Fruit fly (Drosophila melanogaster) whole organism, embryonic: ENCODE data around the gene Prp16.

Source experiments
- Bgb ChIP-seq: fragments of 200-800 bp; sonication (Bioruptor generic); IDR thresholded peaks from 2 replicates; pipeline ENCODE4 v1.3.6; 2022; ENCODE audit warnings: missing biosample characterization, missing genetic modification characterization; ENCODE audit not compliant: partially characterized antibody
- CG10267 ChIP-seq: fragments of 200-800 bp; sonication (Bioruptor generic); optimal IDR thresholded peaks from 2 replicates; lab custom pipeline; 2018; ENCODE audit warnings: missing biosample characterization, mild to moderate bottlenecking, missing genetic modification characterization, moderate library complexity
- CG10543 ChIP-seq: fragments of 200-800 bp; sonication (Bioruptor generic); optimal IDR thresholded peaks from 3 replicates; lab custom pipeline; 2017; ENCODE audit warnings: missing biosample characterization, mild to moderate bottlenecking, missing genetic modification characterization, moderate library complexity
- CG11398 ChIP-seq: fragments of 200-800 bp; sonication (Bioruptor generic); optimal IDR thresholded peaks from 2 replicates; lab custom pipeline; 2016; ENCODE audit warnings: missing biosample characterization, missing genetic modification characterization
- CG11696 ChIP-seq: fragments of 200-800 bp; sonication (Bioruptor generic); IDR thresholded peaks from 2 replicates; pipeline ENCODE4 v1.3.6; 2022; ENCODE audit warnings: missing biosample characterization, missing genetic modification characterization
- CG12071 ChIP-seq: fragments of 200-800 bp; sonication (Bioruptor generic); optimal IDR thresholded peaks from 3 replicates; lab custom pipeline; 2018; ENCODE audit warnings: missing biosample characterization, mild to moderate bottlenecking, missing genetic modification characterization
- CG12219 ChIP-seq: fragments of 200-800 bp; sonication (Bioruptor generic); optimal IDR thresholded peaks from 3 replicates; lab custom pipeline; 2018; ENCODE audit warnings: missing biosample characterization, mild to moderate bottlenecking, missing genetic modification characterization
- CG1233 ChIP-seq: fragments of 200-800 bp; sonication (Bioruptor generic); optimal IDR thresholded peaks from 4 replicates; lab custom pipeline; 2018; ENCODE audit warnings: missing biosample characterization, mild to moderate bottlenecking, missing genetic modification characterization
- CG12659 ChIP-seq: fragments of 200-800 bp; sonication (Bioruptor generic); optimal IDR thresholded peaks from 3 replicates; lab custom pipeline; 2017; ENCODE audit warnings: mild to moderate bottlenecking, missing biosample characterization, missing genetic modification reagents, missing genetic modification characterization
- CG12942 ChIP-seq: fragments of 200-800 bp; sonication (Bioruptor generic); optimal IDR thresholded peaks from 3 replicates; lab custom pipeline; 2016; ENCODE audit warnings: missing biosample characterization, missing genetic modification characterization
- CG14050 ChIP-seq: fragments of 200-800 bp; sonication (Bioruptor generic); IDR thresholded peaks from 3 replicates; pipeline ENCODE4 v1.3.6; 2022; ENCODE audit warnings: missing biosample characterization, missing genetic modification characterization
- CG15601 ChIP-seq: fragments of 200-800 bp; sonication (Bioruptor generic); optimal IDR thresholded peaks from 3 replicates; lab custom pipeline; 2019; ENCODE audit warnings: missing biosample characterization, mild to moderate bottlenecking, missing genetic modification characterization, moderate library complexity
- CG16779 ChIP-seq: fragments of 200-800 bp; sonication (Bioruptor generic); IDR thresholded peaks from 2 replicates; pipeline ENCODE4 v1.3.6; 2022; ENCODE audit warnings: missing biosample characterization, missing genetic modification characterization
- CG17612 ChIP-seq: fragments of 200-800 bp; sonication (Bioruptor generic); IDR thresholded peaks from 2 replicates; pipeline ENCODE4 v1.3.6; 2022; ENCODE audit warnings: missing biosample characterization, missing genetic modification characterization
- CG18619 ChIP-seq: fragments of 200-800 bp; sonication (Bioruptor generic); optimal IDR thresholded peaks from 3 replicates; lab custom pipeline; 2017; ENCODE audit warnings: missing biosample characterization, mild to moderate bottlenecking, missing genetic modification characterization
- CG8359 ChIP-seq: fragments of 200-800 bp; sonication (Bioruptor generic); optimal IDR thresholded peaks from 2 replicates; lab custom pipeline; 2017; ENCODE audit warnings: missing biosample characterization, mild to moderate bottlenecking, missing genetic modification characterization, borderline replicate concordance
- CoRest ChIP-seq: fragments of 200-800 bp; sonication (Bioruptor generic); optimal IDR thresholded peaks from 3 replicates; lab custom pipeline; 2018; ENCODE audit warnings: missing biosample characterization, mild to moderate bottlenecking, missing genetic modification characterization, moderate library complexity
- D ChIP-seq, 2 experiments: fragments of 200-800 bp in 1 of 2; fragments of >200 bp in 1 of 2; sonication (Bioruptor generic) in 1 of 2; optimal IDR thresholded peaks; 2 replicates in 1 of 2; 3 replicates in 1 of 2; lab custom pipeline; 2017; ENCODE audit warnings: mild to moderate bottlenecking in 1 of 2, missing biosample characterization in 1 of 2, missing genetic modification characterization in 1 of 2, missing genetic modification reagents in 1 of 2
- Dp ChIP-seq: fragments of 200-800 bp; sonication (Bioruptor generic); optimal IDR thresholded peaks from 2 replicates; lab custom pipeline; 2018; ENCODE audit warnings: missing biosample characterization, mild to moderate bottlenecking, missing genetic modification characterization, moderate library complexity
- Dref ChIP-seq: fragments of 200-800 bp; sonication (Bioruptor generic); IDR thresholded peaks from 2 replicates; pipeline ENCODE4 v1.3.6; 2022; ENCODE audit warnings: missing biosample characterization, missing genetic modification characterization
- E2f2 ChIP-seq: fragments of 200-800 bp; sonication (Bioruptor generic); IDR thresholded peaks from 2 replicates; pipeline ENCODE4 v1.3.6; 2022; ENCODE audit warnings: missing biosample characterization, missing genetic modification characterization
- Fer3 ChIP-seq: fragments of 200-800 bp; sonication (Bioruptor generic); optimal IDR thresholded peaks from 2 replicates; lab custom pipeline; 2018; ENCODE audit warnings: missing biosample characterization, mild to moderate bottlenecking, missing genetic modification characterization, moderate library complexity
- H2.0 ChIP-seq: fragments of 200-800 bp; sonication (Bioruptor generic); IDR thresholded peaks from 2 replicates; pipeline ENCODE4 v1.3.6; 2022; ENCODE audit warnings: missing biosample characterization, missing genetic modification characterization
- HLH3B ChIP-seq: fragments of 200-800 bp; sonication (Bioruptor generic); IDR thresholded peaks from 2 replicates; pipeline ENCODE4 v1.3.6; 2022; ENCODE audit warnings: missing biosample characterization, missing genetic modification characterization
- Hr3 ChIP-seq: fragments of 200-800 bp; sonication (Bioruptor generic); optimal IDR thresholded peaks from 3 replicates; lab custom pipeline; 2016; ENCODE audit warnings: missing biosample characterization, missing genetic modification characterization
- NFAT ChIP-seq: fragments of 200-800 bp; sonication (Bioruptor generic); IDR thresholded peaks from 2 replicates; pipeline ENCODE4 v1.3.6; 2022; ENCODE audit warnings: missing biosample characterization, missing genetic modification characterization
- Sox102F ChIP-seq: fragments of 200-800 bp; sonication (Bioruptor generic); optimal IDR thresholded peaks from 2 replicates; lab custom pipeline; 2018; ENCODE audit warnings: missing biosample characterization, mild to moderate bottlenecking, missing genetic modification characterization, moderate library complexity
- Ssrp ChIP-seq: fragments of 200-800 bp; sonication (Bioruptor generic); optimal IDR thresholded peaks from 2 replicates; lab custom pipeline; 2018; ENCODE audit warnings: missing biosample characterization, mild to moderate bottlenecking, missing genetic modification characterization, moderate library complexity
- Usf ChIP-seq: fragments of 200-800 bp; sonication (Bioruptor generic); optimal IDR thresholded peaks from 2 replicates; lab custom pipeline; 2017; ENCODE audit warnings: missing genotype, missing biosample characterization, missing genetic modification characterization
- ac ChIP-seq: fragments of 200-800 bp; sonication (Bioruptor generic); optimal IDR thresholded peaks from 3 replicates; lab custom pipeline; 2017; ENCODE audit warnings: missing biosample characterization, mild to moderate bottlenecking, missing genetic modification characterization
- ap ChIP-seq: fragments of 200-800 bp; sonication (Bioruptor generic); IDR thresholded peaks from 2 replicates; pipeline ENCODE4 v1.3.6; 2022; ENCODE audit warnings: missing biosample characterization, missing genetic modification characterization
- bigmax ChIP-seq: fragments of 200-800 bp; sonication (Bioruptor generic); optimal IDR thresholded peaks from 2 replicates; lab custom pipeline; 2018; ENCODE audit warnings: missing biosample characterization, mild to moderate bottlenecking, missing genetic modification characterization
- caup ChIP-seq: fragments of 200-800 bp; sonication (Bioruptor generic); optimal IDR thresholded peaks from 3 replicates; lab custom pipeline; 2017; ENCODE audit warnings: missing biosample characterization, mild to moderate bottlenecking, missing genetic modification characterization, moderate library complexity; ENCODE audit not compliant: severe bottlenecking
- cg ChIP-seq: fragments of 200-800 bp; sonication (Bioruptor generic); optimal IDR thresholded peaks from 3 replicates; lab custom pipeline; 2019; ENCODE audit warnings: missing biosample characterization, mild to moderate bottlenecking, missing genetic modification characterization, moderate library complexity
- ems ChIP-seq: fragments of 200-800 bp; sonication (Bioruptor generic); optimal IDR thresholded peaks from 3 replicates; lab custom pipeline; 2016; ENCODE audit warnings: missing biosample characterization, missing genetic modification characterization
- fd64A ChIP-seq: fragments of 200-800 bp; sonication (Bioruptor generic); optimal IDR thresholded peaks from 3 replicates; lab custom pipeline; 2018; ENCODE audit warnings: missing biosample characterization, mild to moderate bottlenecking, missing genetic modification characterization
- fru ChIP-seq: fragments of >200 bp; optimal IDR thresholded peaks from 2 replicates; lab custom pipeline; 2017
- knrl ChIP-seq: fragments of 200-800 bp; sonication (Bioruptor generic); IDR thresholded peaks from 3 replicates; pipeline ENCODE4 v1.3.6; 2022; ENCODE audit warnings: missing biosample characterization, missing genetic modification characterization; ENCODE audit not compliant: partially characterized antibody
- lmd ChIP-seq: fragments of 200-800 bp; sonication (Bioruptor generic); IDR thresholded peaks from 2 replicates; pipeline ENCODE4 v1.3.6; 2022; ENCODE audit warnings: missing biosample characterization, missing genetic modification characterization
- p53 ChIP-seq: fragments of 200-800 bp; sonication (Bioruptor generic); optimal IDR thresholded peaks from 2 replicates; lab custom pipeline; 2016; ENCODE audit warnings: missing biosample characterization, missing genetic modification characterization
- pan ChIP-seq, 4 experiments: fragments of >200 bp in 3 of 4; fragments of 200-800 bp in 1 of 4; sonication (Bioruptor generic) in 1 of 4; optimal IDR thresholded peaks in 3 of 4; IDR thresholded peaks in 1 of 4; 2 replicates each; pipeline versions ENCODE4 v1.3.6 to Lab custom; 2017 to 2022; ENCODE audit warnings: missing biosample characterization in 2 of 4, missing genetic modification characterization in 2 of 4, mixed read lengths in 1 of 4
- sob ChIP-seq: fragments of 200-800 bp; sonication (Bioruptor generic); IDR thresholded peaks from 2 replicates; pipeline ENCODE4 v1.3.6; 2022; ENCODE audit warnings: missing biosample characterization, missing genetic modification characterization
- tio ChIP-seq: fragments of 200-800 bp; sonication (Bioruptor generic); optimal IDR thresholded peaks from 2 replicates; lab custom pipeline; 2017; ENCODE audit warnings: missing biosample characterization, missing genetic modification characterization, inconsistent platforms
- tna ChIP-seq: fragments of 200-800 bp; sonication (Bioruptor generic); IDR thresholded peaks from 2 replicates; pipeline ENCODE4 v1.3.6; 2022; ENCODE audit warnings: missing biosample characterization, missing genetic modification characterization; ENCODE audit not compliant: partially characterized antibody
- tup ChIP-seq: fragments of 200-800 bp; sonication (Bioruptor generic); optimal IDR thresholded peaks from 2 replicates; lab custom pipeline; 2016; ENCODE audit warnings: missing biosample characterization, mild to moderate bottlenecking, missing genetic modification characterization, moderate library complexity
- wek ChIP-seq: fragments of 200-800 bp; sonication (Bioruptor generic); optimal IDR thresholded peaks from 3 replicates; lab custom pipeline; 2018; ENCODE audit warnings: missing biosample characterization, mild to moderate bottlenecking, missing genetic modification characterization, moderate library complexity
- zfh2 ChIP-seq: fragments of 200-800 bp; sonication (Bioruptor generic); optimal IDR thresholded peaks from 2 replicates; lab custom pipeline; 2016; ENCODE audit warnings: missing biosample characterization, missing genetic modification characterization

The Prp16 gene

DNA sequence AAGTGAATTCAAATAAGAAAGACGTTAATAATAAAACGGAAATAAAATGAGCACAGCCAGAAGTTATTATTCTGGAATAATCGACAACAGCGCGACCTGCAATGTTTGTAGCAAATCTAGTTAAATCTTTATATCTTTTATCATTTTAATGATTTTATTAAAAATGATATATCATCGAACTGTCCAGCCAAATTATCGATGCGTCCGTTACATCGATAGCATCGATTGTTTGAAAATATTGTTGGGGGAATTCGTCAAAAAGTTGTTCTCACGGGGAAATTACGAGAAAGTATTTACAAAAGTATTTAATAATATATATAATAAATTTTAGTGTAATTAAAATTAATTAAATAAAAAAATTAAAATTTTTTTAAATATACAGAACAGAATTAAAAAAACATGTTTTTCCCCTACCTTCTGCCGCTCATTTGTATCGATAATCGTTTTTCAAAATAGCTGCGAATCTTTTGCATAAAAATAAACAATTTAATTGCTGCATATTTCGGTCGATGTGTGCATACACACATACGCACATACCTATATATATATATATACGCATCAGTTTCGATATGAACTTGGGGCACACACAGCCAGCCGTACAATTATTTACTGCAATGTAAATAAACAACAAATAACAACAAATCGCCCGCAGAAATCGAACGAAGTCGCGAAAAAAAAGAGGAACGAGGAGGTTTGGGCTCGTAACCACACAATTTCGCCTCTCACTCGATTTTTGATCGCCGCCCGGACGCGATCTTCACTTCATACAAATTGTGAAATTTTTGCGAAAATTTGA is 42.0 kb downstream of the Prp16 start, which contains the start of gene CG32599 (continued):
- TF ChIP-seq H2.0 (GFP tag; lab: Robert Waterston, UW) (0 out of 2 replicates have a peak, but pooled peaks have one; percentile 32), CG17612 (GFP tag; lab: Robert Waterston, UW) (no peak), caup (GFP tag; lab: Kevin White, UChicago) (no peak), CG10543 (GFP tag; lab: Kevin White, UChicago) (no peak), CG8359 (no peak), fd64A (GFP tag; lab: Kevin White, UChicago) (no peak), tna (GFP tag; lab: Robert Waterston, UW) (peak; percentile 47; the same call in 1 of the 2 replicates), tup (GFP tag; lab: Kevin White, UChicago) (no peak), cg (GFP tag; lab: Kevin White, UChicago) (no peak), CG11398 (GFP tag; lab: Kevin White, UChicago) (no peak), NFAT (GFP tag; lab: Robert Waterston, UW) (no peak), E2f2 (GFP tag; lab: Robert Waterston, UW) (peak; percentile 73), knrl (GFP tag; lab: Robert Waterston, UW) (peak; percentile 64; the same call in 2 of the 3 replicates), CG12219 (no peak), ems (GFP tag; lab: Kevin White, UChicago) (no peak), HLH3B (GFP tag; lab: Robert Waterston, UW) (peak; percentile 37; the same call in 1 of the 2 replicates), fru (lab: Kevin White, UChicago) (no peak), CG18619 (GFP tag; lab: Kevin White, UChicago) (no peak), Ssrp (tag; lab: Kevin White, UChicago) (peak; percentile 40), Dref (peak; percentile 69), pan (optimal IDR thresholded peaks at IDR 0.05; lab: Kevin White, UChicago) (no peak), pan (GFP tag; optimal IDR thresholded peaks at IDR 0.05 in 1 of 2, IDR thresholded peaks at IDR 0.05 in 1 of 2) (peak in 1 of 2 experiments; percentile 77), CG1233 (GFP tag; lab: Kevin White, UChicago) (no peak), ac (no peak), CG16779 (GFP tag; lab: Robert Waterston, UW) (no peak), Sox102F (GFP tag; lab: Kevin White, UChicago) (peak; percentile 54), ap (GFP tag; lab: Robert Waterston, UW) (peak; percentile 55), tio (GFP tag; lab: Kevin White, UChicago) (no peak), lmd (GFP tag; lab: Robert Waterston, UW) (peak; percentile 29), CG11696 (GFP tag; lab: Robert Waterston, UW) (no peak), Fer3 (peak; percentile 12), Usf (GFP tag; lab: Kevin White, UChicago) (no peak), CG12071 (GFP tag; lab: Kevin White, UChicago) (no peak), Hr3 (peak; percentile 20), CG12659 (peak; percentile 5), wek (GFP tag; lab: Kevin White, UChicago) (peak; percentile 89), CG10267 (tag; lab: Kevin White, UChicago) (peak; percentile 44), bigmax (no peak), Dp (GFP tag; lab: Kevin White, UChicago) (peak; percentile 69), zfh2 (GFP tag; lab: Kevin White, UChicago) (no peak), CG15601 (no peak), CG14050 (0 out of 3 replicates have a peak, but pooled peaks have one; percentile 35), Bgb (GFP tag; lab: Robert Waterston, UW) (peak; percentile 63), sob (GFP tag; lab: Robert Waterston, UW) (peak; percentile 53), p53 (no peak), CG12942 (no peak), D (optimal IDR thresholded peaks at IDR 0.05; lab: Kevin White, UChicago) (no peak), D (GFP tag; optimal IDR thresholded peaks at IDR 0.05; lab: Kevin White, UChicago) (no peak), CoRest (tag; lab: Kevin White, UChicago) (peak; percentile 55)
